Worm (Caenorhabditis elegans) whole organism, young adult: ENCODE measurements around the gene cnc-2.

ENCODE experiments used
- D2030.7 ChIP-seq: fragments of 200-800 bp; sonication (Bioruptor generic); IDR thresholded peaks from 2 replicates; pipeline ENCODE4 v1.3.6; 2022; ENCODE audit warnings: missing genetic modification reagents, missing genetic modification characterization, missing compliant biosample characterization
- F10E7.11 ChIP-seq: sonication (generic microtip); optimal IDR thresholded peaks from 2 replicates; lab custom pipeline; 2017; ENCODE audit warnings: mild to moderate bottlenecking, missing genetic modification characterization, moderate library complexity, missing compliant biosample characterization
- F22D6.2 ChIP-seq: sonication (generic microtip); optimal IDR thresholded peaks from 2 replicates; lab custom pipeline; 2016; ENCODE audit warnings: mild to moderate bottlenecking, missing genetic modification characterization, missing compliant biosample characterization
- F33H1.4 ChIP-seq: fragments of 200-800 bp; sonication (Bioruptor generic); IDR thresholded peaks from 2 replicates; pipeline ENCODE4 v1.3.6; 2022; ENCODE audit warnings: missing genetic modification reagents, missing genetic modification characterization, missing compliant biosample characterization
- F37B4.10 ChIP-seq: fragments of 200-800 bp; sonication (Bioruptor generic); IDR thresholded peaks from 2 replicates; pipeline ENCODE4 v1.3.6; 2022; ENCODE audit warnings: missing genetic modification characterization, missing compliant biosample characterization
- F57C9.4 ChIP-seq: sonication (generic microtip); optimal IDR thresholded peaks from 2 replicates; lab custom pipeline; 2017; ENCODE audit warnings: mild to moderate bottlenecking, missing genetic modification characterization, missing compliant biosample characterization
- K12H6.12 ChIP-seq: fragments of 200-800 bp; sonication (Bioruptor generic); optimal IDR thresholded peaks from 2 replicates; lab custom pipeline; 2018; ENCODE audit warnings: mild to moderate bottlenecking, missing genetic modification characterization, missing compliant biosample characterization
- Y95B8A.8 ChIP-seq: fragments of 200-800 bp; sonication (Bioruptor generic); IDR thresholded peaks from 2 replicates; pipeline ENCODE4 v1.3.6; 2022; ENCODE audit warnings: missing genetic modification reagents, missing genetic modification characterization, missing compliant biosample characterization
- ZK185.1 ChIP-seq: sonication (generic microtip); optimal IDR thresholded peaks from 2 replicates; lab custom pipeline; 2016; ENCODE audit warnings: mild to moderate bottlenecking, missing genetic modification characterization, missing compliant biosample characterization; ENCODE audit not compliant: poor library complexity, severe bottlenecking
- aptf-3 ChIP-seq: fragments of 200-800 bp; sonication (Bioruptor generic); IDR thresholded peaks from 2 replicates; pipeline ENCODE4 v1.3.6; 2022; ENCODE audit warnings: missing genetic modification characterization, missing compliant biosample characterization
- cebp-2 ChIP-seq: fragments of 200-800 bp; sonication (Bioruptor generic); IDR thresholded peaks from 2 replicates; pipeline ENCODE4 v1.3.6; 2022; ENCODE audit warnings: missing genetic modification characterization, missing compliant biosample characterization
- ceh-91 ChIP-seq: fragments of 200-800 bp; sonication (Bioruptor generic); IDR thresholded peaks from 2 replicates; pipeline ENCODE4 v1.3.6; 2022; ENCODE audit warnings: missing genetic modification reagents, missing genetic modification characterization, missing compliant biosample characterization
- dox-1 ChIP-seq: fragments of 200-800 bp; sonication (Bioruptor generic); IDR thresholded peaks from 2 replicates; pipeline ENCODE4 v1.3.6; 2022; ENCODE audit warnings: missing genetic modification reagents, missing genetic modification characterization, missing compliant biosample characterization
- efl-1 ChIP-seq: fragments of 150-350 bp; optimal IDR thresholded peaks from 2 replicates; lab custom pipeline; 2014; ENCODE audit warnings: missing biosample characterization, missing genetic modification reagents, missing genetic modification characterization
- egl-18 ChIP-seq: fragments of 200-800 bp; sonication (Bioruptor generic); IDR thresholded peaks from 2 replicates; pipeline ENCODE4 v1.3.6; 2022; ENCODE audit warnings: missing genetic modification reagents, missing genetic modification characterization, missing compliant biosample characterization
- ekl-4 ChIP-seq: fragments of 200-800 bp; sonication (Bioruptor generic); IDR thresholded peaks from 2 replicates; pipeline ENCODE4 v1.3.6; 2022; ENCODE audit warnings: missing genetic modification reagents, missing genetic modification characterization, missing compliant biosample characterization
- gei-17 ChIP-seq: fragments of 200-800 bp; sonication (Bioruptor generic); optimal IDR thresholded peaks from 2 replicates; lab custom pipeline; 2018; ENCODE audit warnings: mild to moderate bottlenecking, missing genetic modification characterization, missing compliant biosample characterization
- him-1 ChIP-seq: sonication (generic microtip); optimal IDR thresholded peaks from 2 replicates; lab custom pipeline; 2016; ENCODE audit warnings: missing genotype, missing genetic modification reagents, missing genetic modification characterization, missing compliant biosample characterization
- hlh-12 ChIP-seq: sonication (generic microtip); optimal IDR thresholded peaks from 2 replicates; lab custom pipeline; 2016; ENCODE audit warnings: missing genetic modification characterization, missing compliant biosample characterization
- hmg-20 ChIP-seq: fragments of 200-800 bp; sonication (Bioruptor generic); IDR thresholded peaks from 2 replicates; pipeline ENCODE4 v1.3.6; 2022; ENCODE audit warnings: missing genetic modification reagents, missing genetic modification characterization, missing compliant biosample characterization
- hrde-1 ChIP-seq: sonication (generic microtip); optimal IDR thresholded peaks from 2 replicates; lab custom pipeline; 2016; ENCODE audit warnings: missing genetic modification characterization, mild to moderate bottlenecking, missing compliant biosample characterization, moderate library complexity, missing genotype, missing genetic modification reagents, borderline replicate concordance
- let-607 ChIP-seq, 2 experiments: fragments of 200-800 bp in 1 of 2; sonication (Bioruptor generic) in 1 of 2; sonication (generic microtip) in 1 of 2; optimal IDR thresholded peaks; 2 replicates each; lab custom pipeline; 2016 to 2018; ENCODE audit warnings: mild to moderate bottlenecking in 2 of 2, missing compliant biosample characterization in 2 of 2, missing genetic modification characterization in 2 of 2, moderate library complexity in 2 of 2, missing genotype in 1 of 2
- lin-35 ChIP-seq, 3 experiments: fragments of 150-350 bp in 2 of 3; sonication (generic microtip) in 1 of 3; optimal IDR thresholded peaks; 2 replicates each; lab custom pipeline; 2014 to 2018; ENCODE audit warnings: missing biosample characterization in 3 of 3, missing genetic modification characterization in 3 of 3, missing genetic modification reagents in 3 of 3
- lin-40 ChIP-seq: sonication (generic microtip); optimal IDR thresholded peaks from 2 replicates; lab custom pipeline; 2016; ENCODE audit warnings: missing genetic modification characterization, mild to moderate bottlenecking, missing compliant biosample characterization, missing genotype, missing genetic modification reagents
- lsl-1 ChIP-seq: fragments of 200-800 bp; sonication (Bioruptor generic); optimal IDR thresholded peaks from 2 replicates; lab custom pipeline; 2018; ENCODE audit warnings: mild to moderate bottlenecking, missing genetic modification characterization, moderate library complexity, missing compliant biosample characterization
- madf-6 ChIP-seq: fragments of 200-800 bp; sonication (Bioruptor generic); IDR thresholded peaks from 2 replicates; pipeline ENCODE4 v1.3.6; 2022; ENCODE audit warnings: missing genetic modification reagents, missing genetic modification characterization, missing compliant biosample characterization
- mcd-1 ChIP-seq: fragments of 200-800 bp; sonication (Bioruptor generic); IDR thresholded peaks from 2 replicates; pipeline ENCODE4 v1.3.6; 2022; ENCODE audit warnings: missing genetic modification reagents, missing genetic modification characterization, missing compliant biosample characterization
- nfya-2 ChIP-seq: fragments of 200-800 bp; sonication (Bioruptor generic); IDR thresholded peaks from 2 replicates; pipeline ENCODE4 v1.3.6; 2022; ENCODE audit warnings: missing genetic modification reagents, missing genetic modification characterization, missing compliant biosample characterization
- nhr-120 ChIP-seq: fragments of 200-800 bp; sonication (Bioruptor generic); IDR thresholded peaks from 2 replicates; pipeline ENCODE4 v1.3.6; 2022; ENCODE audit warnings: missing genetic modification characterization, missing compliant biosample characterization
- nhr-27 ChIP-seq: fragments of 200-800 bp; sonication (Bioruptor generic); optimal IDR thresholded peaks from 2 replicates; lab custom pipeline; 2018; ENCODE audit warnings: mild to moderate bottlenecking, missing genetic modification characterization, moderate library complexity, missing compliant biosample characterization
- rcor-1 ChIP-seq: fragments of 200-800 bp; sonication (Bioruptor generic); IDR thresholded peaks from 2 replicates; pipeline ENCODE4 v1.3.6; 2022; ENCODE audit warnings: missing genetic modification reagents, missing genetic modification characterization, missing compliant biosample characterization
- rec-8 ChIP-seq, 2 experiments: sonication (generic microtip); optimal IDR thresholded peaks; 2 replicates each; lab custom pipeline; 2016; ENCODE audit warnings: mild to moderate bottlenecking in 2 of 2, missing genetic modification characterization in 2 of 2, missing genetic modification reagents in 2 of 2, missing genotype in 2 of 2, missing biosample characterization in 1 of 2, missing compliant biosample characterization in 1 of 2, moderate library complexity in 1 of 2
- repo-1 ChIP-seq: sonication (generic microtip); optimal IDR thresholded peaks from 2 replicates; lab custom pipeline; 2017; ENCODE audit warnings: mild to moderate bottlenecking, missing genetic modification characterization, missing compliant biosample characterization
- sea-2 ChIP-seq: fragments of 200-800 bp; sonication (Bioruptor generic); IDR thresholded peaks from 2 replicates; pipeline ENCODE4 v1.3.6; 2022; ENCODE audit warnings: missing genetic modification characterization, missing compliant biosample characterization
- snpc-4 ChIP-seq, 5 experiments: fragments of 150-350 bp in 1 of 5; sonication (generic microtip) in 4 of 5; optimal IDR thresholded peaks; 2 replicates each; lab custom pipeline; 2014 to 2018; ENCODE audit warnings: missing genetic modification characterization in 5 of 5, missing biosample characterization in 3 of 5, antibody characterized with exemption in 2 of 5, mild to moderate bottlenecking in 2 of 5, missing compliant biosample characterization in 2 of 5, missing genotype in 2 of 5, moderate library complexity in 2 of 5, missing genetic modification reagents in 1 of 5
- xnd-1 ChIP-seq: sonication (generic microtip); optimal IDR thresholded peaks from 2 replicates; lab custom pipeline; 2016; ENCODE audit warnings: missing genotype, missing genetic modification reagents, missing genetic modification characterization, missing compliant biosample characterization
- zfh-2 ChIP-seq: fragments of 200-800 bp; sonication (Bioruptor generic); conservative IDR thresholded peaks from 2 replicates; pipeline ENCODE4 v1.3.6; 2022; ENCODE audit warnings: missing genetic modification reagents, missing genetic modification characterization, missing compliant biosample characterization
- zim-3 ChIP-seq: sonication (generic microtip); optimal IDR thresholded peaks from 2 replicates; lab custom pipeline; 2017; ENCODE audit warnings: mild to moderate bottlenecking, missing genetic modification characterization, moderate library complexity, missing compliant biosample characterization
- ztf-25 ChIP-seq: fragments of 200-800 bp; sonication (Bioruptor generic); IDR thresholded peaks from 2 replicates; pipeline ENCODE4 v1.3.6; 2022; ENCODE audit warnings: missing genetic modification reagents, missing genetic modification characterization, missing compliant biosample characterization

Gene cnc-2

DNA sequence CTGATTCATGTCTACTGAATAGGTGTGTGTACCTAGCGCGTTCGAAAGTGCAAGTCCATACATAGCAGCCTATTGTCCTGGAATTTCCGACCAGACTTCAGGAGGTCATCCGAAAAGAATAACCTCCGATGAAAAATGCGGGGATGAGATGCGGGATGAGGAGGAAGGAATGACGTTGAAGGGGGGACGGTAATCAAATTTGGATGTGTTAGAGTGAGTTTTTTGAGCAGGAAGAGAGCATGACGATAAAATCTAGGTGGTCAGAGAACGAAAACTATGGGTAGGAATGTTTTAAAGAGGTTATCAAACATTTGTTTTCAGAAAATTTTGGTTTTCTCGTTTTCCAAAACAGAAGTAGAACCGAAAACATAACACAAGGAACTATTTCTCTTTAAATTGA is 36.0 kb upstream of the cnc-2 start:
- no peak for TF ChIP-seq ZK185.1 (tag; lab: Kevin White, UChicago)
- no peak for TF ChIP-seq cebp-2 (GFP tag; lab: Robert Waterston, UW)
- no peak for TF ChIP-seq D2030.7 (GFP tag; lab: Robert Waterston, UW)
- no peak for TF ChIP-seq F33H1.4 (GFP tag; lab: Robert Waterston, UW)
- TF ChIP-seq ceh-91 (GFP tag; lab: Robert Waterston, UW), result no peak
- no peak for TF ChIP-seq egl-18 (GFP tag; lab: Robert Waterston, UW)
- TF ChIP-seq sea-2 (GFP tag; lab: Robert Waterston, UW), result no peak
- no peak for TF ChIP-seq repo-1
- no peak for TF ChIP-seq nhr-120
- TF ChIP-seq let-607 (tag; optimal IDR thresholded peaks at IDR 0.05; lab: Kevin White, UChicago), result no peak
- TF ChIP-seq F10E7.11 (tag; lab: Kevin White, UChicago), result no peak
- no peak for TF ChIP-seq zim-3
- TF ChIP-seq zfh-2, result no peak
- no peak for TF ChIP-seq Y95B8A.8

DNA sequence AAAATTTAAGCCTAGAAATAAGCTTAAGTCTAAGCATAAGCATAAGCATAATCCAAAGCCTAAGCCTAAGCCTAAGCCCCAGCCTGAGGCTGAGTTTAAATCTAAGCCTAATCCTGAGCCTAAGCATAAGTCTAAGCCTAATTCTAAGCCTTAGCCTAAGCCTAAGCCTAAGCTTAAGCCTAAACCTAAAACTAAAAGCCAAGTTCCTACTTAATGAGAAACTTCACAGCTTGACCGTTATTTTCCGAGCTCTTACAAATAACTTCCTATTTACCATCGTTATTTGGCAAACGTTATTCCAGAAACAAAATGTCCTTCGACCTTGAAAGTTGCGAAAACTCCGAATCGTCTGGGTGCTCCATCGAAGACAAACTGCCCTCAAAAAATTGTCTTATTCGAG is 31.8 kb upstream of the cnc-2 start, which contains the start of gene C38C3.4:
C38C3.4 (plus strand) TSS at position 301 of the 400 bp plus-strand sequence.
- no peak for TF ChIP-seq lin-40 (tag; lab: Kevin White, UChicago)
- no peak for TF ChIP-seq F57C9.4 (tag; lab: Kevin White, UChicago)
- TF ChIP-seq rec-8 (tag; optimal IDR thresholded peaks at IDR 0.05; lab: Kevin White, UChicago), result no peak
- TF ChIP-seq nhr-27 (tag; lab: Kevin White, UChicago), result no peak

ce11 chrV:1480841-1481240 is 30.9 kb upstream of the cnc-2 start:
- TF ChIP-seq F22D6.2 (tag; lab: Kevin White, UChicago) (no peak), K12H6.12 (tag; lab: Kevin White, UChicago) (peak; percentile 37)
- TF ChIP-seq, all 124 proteins: peak for 1

ce11 chrV:1476841-1477240 is 26.9 kb upstream of the cnc-2 start:
- TF ChIP-seq lin-35 (GFP tag; optimal IDR thresholded peaks at IDR 0.05; lab: Kevin White, UChicago) (no peak), hrde-1 (tag; lab: Kevin White, UChicago) (no peak), lsl-1 (GFP tag; lab: Kevin White, UChicago) (peak; percentile 77), efl-1 (no peak), aptf-3 (no peak), hlh-12 (tag; lab: Kevin White, UChicago) (no peak), madf-6 (GFP tag; lab: Robert Waterston, UW) (peak; percentile 26), mcd-1 (GFP tag; lab: Robert Waterston, UW) (0 out of 2 replicates have a peak, but pooled peaks have one; percentile 3), dox-1 (no peak), nfya-2 (no peak), hmg-20 (no peak), snpc-4 (GFP tag; optimal IDR thresholded peaks at IDR 0.05; lab: Kevin White, UChicago) (no peak), snpc-4 (tag; optimal IDR thresholded peaks at IDR 0.05; lab: Kevin White, UChicago) (no peak), ceh-91 (GFP tag; lab: Robert Waterston, UW) (peak; percentile 42), ekl-4 (GFP tag; lab: Robert Waterston, UW) (no peak), ztf-25 (no peak), gei-17 (no peak), him-1 (peak; percentile 1), F37B4.10 (GFP tag; lab: Robert Waterston, UW) (no peak), F33H1.4 (GFP tag; lab: Robert Waterston, UW) (peak; percentile 60), rcor-1 (0 out of 2 replicates have a peak, but pooled peaks have one; percentile 5), xnd-1 (tag; lab: Kevin White, UChicago) (peak; percentile 33)
